Fruit fly (Drosophila melanogaster) whole organism, embryonic: ENCODE data around the gene ATPsynepsilonL.

ENCODE experiments used
- CG10366 ChIP-seq: fragments of 200-800 bp; sonication (Bioruptor generic); IDR thresholded peaks from 2 replicates; pipeline ENCODE4 v1.3.6; 2022; ENCODE audit warnings: missing biosample characterization, missing genetic modification characterization
- CG10654 ChIP-seq: fragments of 200-800 bp; sonication (Bioruptor generic); optimal IDR thresholded peaks from 2 replicates; lab custom pipeline; 2016; ENCODE audit warnings: missing biosample characterization, missing genetic modification characterization
- CG11560 ChIP-seq: fragments of 200-800 bp; sonication (Bioruptor generic); IDR thresholded peaks from 3 replicates; pipeline ENCODE4 v1.3.6; 2022; ENCODE audit warnings: missing biosample characterization, missing genetic modification characterization
- CG12155 ChIP-seq: fragments of 200-800 bp; sonication (Bioruptor generic); optimal IDR thresholded peaks from 3 replicates; lab custom pipeline; 2016; ENCODE audit warnings: missing biosample characterization, missing genetic modification characterization
- CG13424 ChIP-seq: fragments of 200-800 bp; sonication (Bioruptor generic); optimal IDR thresholded peaks from 2 replicates; lab custom pipeline; 2019; ENCODE audit warnings: missing biosample characterization, mild to moderate bottlenecking, missing genetic modification characterization, moderate library complexity
- CG14860 ChIP-seq: fragments of 200-800 bp; sonication (Bioruptor generic); IDR thresholded peaks from 3 replicates; pipeline ENCODE4 v1.3.6; 2022; ENCODE audit warnings: missing biosample characterization, missing genetic modification characterization; ENCODE audit not compliant: partially characterized antibody
- CG15601 ChIP-seq: fragments of 200-800 bp; sonication (Bioruptor generic); optimal IDR thresholded peaks from 3 replicates; lab custom pipeline; 2019; ENCODE audit warnings: missing biosample characterization, mild to moderate bottlenecking, missing genetic modification characterization, moderate library complexity
- CG16779 ChIP-seq: fragments of 200-800 bp; sonication (Bioruptor generic); IDR thresholded peaks from 2 replicates; pipeline ENCODE4 v1.3.6; 2022; ENCODE audit warnings: missing biosample characterization, missing genetic modification characterization
- CG16863 ChIP-seq: fragments of 200-800 bp; sonication (Bioruptor generic); optimal IDR thresholded peaks from 3 replicates; lab custom pipeline; 2016; ENCODE audit warnings: missing biosample characterization, missing genetic modification characterization
- CG17328 ChIP-seq: fragments of 200-800 bp; sonication (Bioruptor generic); IDR thresholded peaks from 2 replicates; pipeline ENCODE4 v1.3.6; 2022; ENCODE audit warnings: missing biosample characterization, missing genetic modification characterization
- CG1832 ChIP-seq: fragments of 200-800 bp; sonication (Bioruptor generic); optimal IDR thresholded peaks from 2 replicates; lab custom pipeline; 2017; ENCODE audit warnings: missing biosample characterization, mild to moderate bottlenecking, missing genetic modification characterization, inconsistent platforms
- CG2129 ChIP-seq: fragments of 200-800 bp; sonication (Bioruptor generic); IDR thresholded peaks from 2 replicates; pipeline ENCODE4 v1.3.6; 2022; ENCODE audit warnings: missing biosample characterization, missing genetic modification characterization; ENCODE audit not compliant: partially characterized antibody
- CG2712 ChIP-seq: fragments of 200-800 bp; optimal IDR thresholded peaks from 3 replicates; lab custom pipeline; 2019; ENCODE audit warnings: missing biosample characterization, mild to moderate bottlenecking, missing genetic modification characterization, moderate library complexity
- CG30431 ChIP-seq: fragments of 200-800 bp; sonication (Bioruptor generic); optimal IDR thresholded peaks from 2 replicates; lab custom pipeline; 2017; ENCODE audit warnings: missing biosample characterization, missing genetic modification characterization
- CG42726 ChIP-seq: fragments of 200-800 bp; sonication (Bioruptor generic); IDR thresholded peaks from 2 replicates; pipeline ENCODE4 v1.3.6; 2022; ENCODE audit warnings: missing biosample characterization, missing genetic modification characterization; ENCODE audit not compliant: partially characterized antibody
- CG6272 ChIP-seq: fragments of 200-800 bp; sonication (Bioruptor generic); IDR thresholded peaks from 2 replicates; pipeline ENCODE4 v1.3.6; 2022; ENCODE audit warnings: missing biosample characterization, missing genetic modification characterization
- CG7556 ChIP-seq: fragments of 200-800 bp; sonication (Bioruptor generic); optimal IDR thresholded peaks from 2 replicates; lab custom pipeline; 2017; ENCODE audit warnings: missing biosample characterization, mild to moderate bottlenecking, missing genetic modification characterization
- CG8089 ChIP-seq: fragments of 200-800 bp; sonication (Bioruptor generic); optimal IDR thresholded peaks from 3 replicates; lab custom pipeline; 2016; ENCODE audit warnings: missing biosample characterization, missing genetic modification characterization
- CG8924 ChIP-seq: fragments of 200-800 bp; optimal IDR thresholded peaks from 3 replicates; lab custom pipeline; 2019; ENCODE audit warnings: missing biosample characterization, mild to moderate bottlenecking, missing genetic modification characterization, moderate library complexity
- CG9727 ChIP-seq: fragments of 200-800 bp; sonication (Bioruptor generic); optimal IDR thresholded peaks from 3 replicates; lab custom pipeline; 2017; ENCODE audit warnings: missing biosample characterization, mild to moderate bottlenecking, missing genetic modification characterization
- Deaf1 ChIP-seq: fragments of 200-800 bp; optimal IDR thresholded peaks from 3 replicates; lab custom pipeline; 2019; ENCODE audit warnings: missing biosample characterization, mild to moderate bottlenecking, missing genetic modification characterization, moderate library complexity
- Dfd ChIP-seq, 2 experiments: fragments of >200 bp; optimal IDR thresholded peaks; 2 replicates each; lab custom pipeline; 2017; ENCODE audit warnings: missing biosample characterization in 2 of 2, missing genetic modification characterization in 2 of 2
- Fer2 ChIP-seq: fragments of 200-800 bp; sonication (Bioruptor generic); optimal IDR thresholded peaks from 2 replicates; lab custom pipeline; 2018; ENCODE audit warnings: missing biosample characterization, mild to moderate bottlenecking, missing genetic modification characterization, moderate library complexity
- HmgD ChIP-seq: fragments of 200-800 bp; sonication (Bioruptor generic); optimal IDR thresholded peaks from 3 replicates; lab custom pipeline; 2016; ENCODE audit warnings: missing biosample characterization, missing genetic modification characterization
- Hr78 ChIP-seq, 2 experiments: fragments of 200-800 bp in 1 of 2; fragments of >200 bp in 1 of 2; sonication (Bioruptor generic) in 1 of 2; optimal IDR thresholded peaks; 2 replicates each; lab custom pipeline; 2017 to 2019; ENCODE audit warnings: missing biosample characterization in 2 of 2, missing genetic modification characterization in 2 of 2, mild to moderate bottlenecking in 1 of 2, moderate library complexity in 1 of 2
- Lim3 ChIP-seq: fragments of 200-800 bp; sonication (Bioruptor generic); IDR thresholded peaks from 2 replicates; pipeline ENCODE4 v1.3.6; 2022; ENCODE audit warnings: missing biosample characterization, missing genetic modification characterization
- Poxn ChIP-seq: fragments of 200-800 bp; sonication (Bioruptor generic); IDR thresholded peaks from 2 replicates; pipeline ENCODE4 v1.3.6; 2022; ENCODE audit warnings: missing biosample characterization, missing genetic modification characterization
- cas ChIP-seq: fragments of 200-800 bp; sonication (Bioruptor generic); IDR thresholded peaks from 2 replicates; pipeline ENCODE4 v1.3.6; 2022; ENCODE audit warnings: missing biosample characterization, missing genetic modification characterization
- cg ChIP-seq: fragments of 200-800 bp; sonication (Bioruptor generic); optimal IDR thresholded peaks from 3 replicates; lab custom pipeline; 2019; ENCODE audit warnings: missing biosample characterization, mild to moderate bottlenecking, missing genetic modification characterization, moderate library complexity
- crc ChIP-seq: fragments of 200-800 bp; sonication (Bioruptor generic); optimal IDR thresholded peaks from 2 replicates; lab custom pipeline; 2016; ENCODE audit warnings: missing biosample characterization, missing genetic modification characterization
- croc ChIP-seq: fragments of 200-800 bp; sonication (Bioruptor generic); conservative IDR thresholded peaks from 3 replicates; pipeline ENCODE4 v1.3.6; 2022; ENCODE audit warnings: missing biosample characterization, missing genetic modification characterization
- crp ChIP-seq, 2 experiments: fragments of 200-800 bp; sonication (Bioruptor generic); optimal IDR thresholded peaks; 2 replicates in 1 of 2; 3 replicates in 1 of 2; lab custom pipeline; 2017; ENCODE audit warnings: missing biosample characterization in 2 of 2, missing genetic modification characterization in 2 of 2, mild to moderate bottlenecking in 1 of 2, moderate library complexity in 1 of 2
- da ChIP-seq: fragments of 200-800 bp; sonication (Bioruptor generic); optimal IDR thresholded peaks from 2 replicates; lab custom pipeline; 2016; ENCODE audit warnings: missing biosample characterization, missing genetic modification characterization
- dmrt99B ChIP-seq: fragments of 200-800 bp; sonication (Bioruptor generic); optimal IDR thresholded peaks from 2 replicates; lab custom pipeline; 2018; ENCODE audit warnings: missing biosample characterization, mild to moderate bottlenecking, missing genetic modification characterization, moderate library complexity
- gce ChIP-seq: fragments of 200-800 bp; sonication (Bioruptor generic); IDR thresholded peaks from 3 replicates; pipeline ENCODE4 v1.3.6; 2022; ENCODE audit warnings: missing biosample characterization, missing genetic modification characterization
- gro ChIP-seq: fragments of 200-800 bp; sonication (Bioruptor generic); optimal IDR thresholded peaks from 2 replicates; lab custom pipeline; 2016; ENCODE audit warnings: missing biosample characterization, missing genetic modification characterization
- insv ChIP-seq, 2 experiments: fragments of 200-800 bp; sonication (Bioruptor generic); optimal IDR thresholded peaks; 3 replicates each; lab custom pipeline; 2016 to 2018; ENCODE audit warnings: missing biosample characterization in 2 of 2, missing genetic modification characterization in 2 of 2
- kah ChIP-seq: fragments of 200-800 bp; sonication (Bioruptor generic); optimal IDR thresholded peaks from 2 replicates; lab custom pipeline; 2018; ENCODE audit warnings: missing biosample characterization, mild to moderate bottlenecking, missing genetic modification characterization
- ken ChIP-seq: fragments of 200-800 bp; sonication (Bioruptor generic); IDR thresholded peaks from 3 replicates; pipeline ENCODE4 v1.3.6; 2022; ENCODE audit warnings: missing biosample characterization, missing genetic modification characterization
- klu ChIP-seq: fragments of 200-800 bp; sonication (Bioruptor generic); IDR thresholded peaks from 2 replicates; pipeline ENCODE4 v1.3.6; 2022; ENCODE audit warnings: missing biosample characterization, missing genetic modification characterization
- lbe ChIP-seq: fragments of 200-800 bp; sonication (Bioruptor generic); optimal IDR thresholded peaks from 2 replicates; lab custom pipeline; 2016; ENCODE audit warnings: missing biosample characterization, mild to moderate bottlenecking, missing genetic modification characterization
- nau ChIP-seq: fragments of 200-800 bp; sonication (Bioruptor generic); optimal IDR thresholded peaks from 3 replicates; lab custom pipeline; 2017; ENCODE audit warnings: missing biosample characterization, mild to moderate bottlenecking, missing genetic modification characterization, missing genetic modification reagents
- org-1 ChIP-seq: fragments of 200-800 bp; sonication (Bioruptor generic); optimal IDR thresholded peaks from 2 replicates; lab custom pipeline; 2017; ENCODE audit warnings: missing biosample characterization, missing genetic modification characterization
- phol ChIP-seq: fragments of 200-800 bp; sonication (Bioruptor generic); optimal IDR thresholded peaks from 3 replicates; lab custom pipeline; 2018; ENCODE audit warnings: missing biosample characterization, mild to moderate bottlenecking, missing genetic modification characterization, moderate library complexity
- rib ChIP-seq: fragments of 200-800 bp; sonication (Bioruptor generic); IDR thresholded peaks from 2 replicates; pipeline ENCODE4 v1.3.6; 2022; ENCODE audit warnings: missing biosample characterization, missing genetic modification characterization
- shn ChIP-seq: fragments of 200-800 bp; sonication (Bioruptor generic); optimal IDR thresholded peaks from 3 replicates; lab custom pipeline; 2016; ENCODE audit warnings: missing biosample characterization, missing genetic modification characterization
- tio ChIP-seq: fragments of 200-800 bp; sonication (Bioruptor generic); optimal IDR thresholded peaks from 2 replicates; lab custom pipeline; 2017; ENCODE audit warnings: missing biosample characterization, missing genetic modification characterization, inconsistent platforms
- wdn ChIP-seq: fragments of 200-800 bp; sonication (Bioruptor generic); IDR thresholded peaks from 2 replicates; pipeline ENCODE4 v1.3.6; 2022; ENCODE audit warnings: missing biosample characterization, missing genetic modification characterization

Gene ATPsynepsilonL

DNA sequence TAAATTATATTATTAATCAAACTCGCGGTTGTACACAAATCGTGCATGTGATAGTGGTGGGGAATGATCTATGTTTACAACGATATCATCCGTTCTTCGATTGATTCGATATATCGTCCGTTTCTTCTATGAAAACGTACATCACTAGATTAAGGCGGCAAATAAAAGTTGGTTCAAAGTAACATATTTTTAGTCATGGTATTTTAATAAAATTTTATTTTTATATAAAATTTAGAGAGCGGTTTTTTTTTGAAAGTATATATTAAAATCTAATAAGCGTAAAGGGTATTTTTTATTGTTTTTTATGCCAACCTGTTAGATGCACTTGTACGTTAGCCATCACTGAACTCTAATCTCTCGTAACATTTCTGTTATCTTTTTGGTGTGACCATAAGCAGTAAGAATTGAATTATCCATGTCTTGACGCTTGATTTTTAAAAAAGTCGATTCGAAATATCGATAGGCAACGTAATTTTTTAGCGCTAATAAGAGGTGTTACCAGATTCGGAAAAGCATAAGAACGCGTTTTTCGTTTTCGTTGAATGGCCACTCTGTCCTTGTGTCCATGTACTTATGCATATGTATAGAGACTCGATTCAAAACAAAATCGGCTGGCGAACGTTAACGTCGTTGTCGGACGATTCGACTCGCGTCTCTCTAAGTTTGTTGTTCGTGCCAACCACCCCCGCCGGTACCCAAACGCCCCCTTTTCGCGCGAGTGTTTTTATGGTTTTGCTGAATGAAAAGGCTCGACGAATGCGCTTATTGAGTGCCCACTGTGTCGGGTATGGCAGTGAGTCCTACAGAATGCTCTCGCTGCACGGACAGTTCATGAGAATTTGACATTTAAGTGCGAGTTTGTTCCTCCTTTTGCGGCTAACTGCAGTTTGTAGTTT, 22.8 kb downstream of the ATPsynepsilonL start, which contains the start of the genes TAF1B and Invadolysin (continued):
- TF ChIP-seq gro (GFP tag; lab: Kevin White, UChicago) (peak; percentile 50), CG8924 (tag; lab: Kevin White, UChicago) (peak; percentile 61), HmgD (peak; percentile 67), gce (GFP tag; lab: Robert Waterston, UW) (no peak), insv (GFP tag; optimal IDR thresholded peaks at IDR 0.05; lab: Kevin White, UChicago) (peak in 1 of 2 experiments; percentile 39), CG14860 (GFP tag; lab: Robert Waterston, UW) (peak; percentile 73), phol (tag; lab: Kevin White, UChicago) (peak; percentile 57), CG42726 (peak; percentile 91), Poxn (no peak), cas (GFP tag; lab: Robert Waterston, UW) (peak; percentile 45; the same call in 1 of the 2 replicates), CG11560 (no peak), wdn (GFP tag; lab: Robert Waterston, UW) (peak; percentile 13; the same call in 1 of the 2 replicates), tio (GFP tag; lab: Kevin White, UChicago) (peak; percentile 39), CG10654 (GFP tag; lab: Kevin White, UChicago) (peak; percentile 17), dmrt99B (peak; percentile 22), CG13424 (tag; lab: Kevin White, UChicago) (peak; percentile 56), CG16779 (no peak), CG16863 (GFP tag; lab: Kevin White, UChicago) (no peak), CG10366 (GFP tag; lab: Robert Waterston, UW) (peak; percentile 60), nau (no peak), rib (GFP tag; lab: Robert Waterston, UW) (peak; percentile 66; the same call in 1 of the 2 replicates), crc (GFP tag; lab: Kevin White, UChicago) (peak; percentile 27), CG17328 (GFP tag; lab: Robert Waterston, UW) (peak; percentile 33), Lim3 (GFP tag; lab: Robert Waterston, UW) (no peak), Dfd (GFP tag; optimal IDR thresholded peaks at IDR 0.05; lab: Kevin White, UChicago) (no peak), CG15601 (tag; lab: Kevin White, UChicago) (peak; percentile 49), CG6272 (GFP tag; lab: Robert Waterston, UW) (peak; percentile 64), cg (GFP tag; lab: Kevin White, UChicago) (peak; percentile 85), CG2129 (peak; percentile 39), shn (GFP tag; lab: Kevin White, UChicago) (no peak), crp (GFP tag; optimal IDR thresholded peaks at IDR 0.05; lab: Kevin White, UChicago) (peak in 1 of 2 experiments; percentile 6), CG9727 (GFP tag; lab: Kevin White, UChicago) (peak; percentile 65), Fer2 (tag; lab: Kevin White, UChicago) (peak; percentile 32), Hr78 (GFP tag; optimal IDR thresholded peaks at IDR 0.05; lab: Kevin White, UChicago) (no peak), Deaf1 (peak; percentile 94), org-1 (GFP tag; lab: Kevin White, UChicago) (peak; percentile 1), CG12155 (GFP tag; lab: Kevin White, UChicago) (peak; percentile 57), CG1832 (GFP tag; lab: Kevin White, UChicago) (no peak), kah (GFP tag; lab: Kevin White, UChicago) (no peak), CG7556 (GFP tag; lab: Kevin White, UChicago) (peak; percentile 45), klu (GFP tag; lab: Robert Waterston, UW) (no peak; the same call in 1 of the 2 replicates), lbe (GFP tag; lab: Kevin White, UChicago) (peak; percentile 78), CG30431 (GFP tag; lab: Kevin White, UChicago) (no peak), da (GFP tag; lab: Kevin White, UChicago) (no peak), CG2712 (tag; lab: Kevin White, UChicago) (peak; percentile 69), CG8089 (no peak), croc (no peak), ken (GFP tag; lab: Robert Waterston, UW) (0 out of 3 replicates have a peak, but pooled peaks have one; percentile 42)
